Worm (Caenorhabditis elegans): ENCODE measurements around the gene Y57G11C.46.

Gene Y57G11C.46

ce11 chrIV:14797354-14797753 is 18.8 kb downstream of the Y57G11C.46 start, which contains the start of the genes Y57G11C.1147 and nuo-3 (continued):
- TF ChIP-seq egl-43 (GFP tag; IDR thresholded peaks at IDR 0.05), result no peak

ce11 chrIV:14795918-14796488 is 20.2 kb downstream of the Y57G11C.46 start, which contains the start of gene coq-3:
TSS of gene coq-3 (minus strand) at chrIV:14796324.
- TF ChIP-seq aha-1 (tag) (peak; percentile 85), lin-38 (GFP tag; IDR thresholded peaks at IDR 0.05) (peak; percentile 23; the same call in 1 of the 2 replicates), mdt-29 (GFP tag; IDR thresholded peaks at IDR 0.05) (no peak), T20F7.1 (GFP tag; optimal IDR thresholded peaks at IDR 0.05) (no peak), ama-1 (optimal IDR thresholded peaks at IDR 0.05) (peak; percentile 29), hlh-30 (tag; optimal IDR thresholded peaks at IDR 0.05; ENCODE audit: insufficient read depth) (no peak), dve-1 (tag; optimal IDR thresholded peaks at IDR 0.05; ENCODE audit: insufficient read depth) (peak; percentile 13), T26A8.4 (GFP tag; IDR thresholded peaks at IDR 0.05) (0 out of 2 replicates have a peak, but pooled peaks have one; percentile 22), zfp-3 (GFP tag; conservative IDR thresholded peaks at IDR 0.05) (0 out of 2 replicates have a peak, but pooled peaks have one; percentile 12), duxl-1 (tag; optimal IDR thresholded peaks at IDR 0.05; ENCODE audit: poor library complexity) (no peak), F37D6.2 (tag; optimal IDR thresholded peaks at IDR 0.05) (no peak), lsy-2 (tag; optimal IDR thresholded peaks at IDR 0.05) (peak in 1 of 2 experiments; percentile 12), mes-2 (tag; optimal IDR thresholded peaks at IDR 0.05; ENCODE audit: poor library complexity, severe bottlenecking) (peak; percentile 28), lim-7 (GFP tag; IDR thresholded peaks at IDR 0.05) (0 out of 2 replicates have a peak, but pooled peaks have one; percentile 25)

- TF ChIP-seq snpc-4 (tag; optimal IDR thresholded peaks at IDR 0.05) (no peak), mdt-29 (GFP tag; IDR thresholded peaks at IDR 0.05) (no peak), lin-38 (GFP tag; IDR thresholded peaks at IDR 0.05) (peak; percentile 40; the same call in 1 of the 2 replicates), mep-1 (tag; optimal IDR thresholded peaks at IDR 0.05) (peak; percentile 89), duxl-1 (tag; optimal IDR thresholded peaks at IDR 0.05; ENCODE audit: poor library complexity) (peak; percentile 18), hif-1 (tag; optimal IDR thresholded peaks at IDR 0.05) (peak in 1 of 2 experiments; percentile 7), spr-3 (GFP tag; optimal IDR thresholded peaks at IDR 0.05) (no peak), unc-62 (GFP tag; optimal IDR thresholded peaks at IDR 0.05 in 1 of 2) (peak in 1 of 2 experiments; percentile 69), unc-62 (tag; optimal IDR thresholded peaks at IDR 0.05) (no peak), dpl-1 (GFP tag; optimal IDR thresholded peaks at IDR 0.05) (peak; percentile 42), mes-2 (tag; optimal IDR thresholded peaks at IDR 0.05; ENCODE audit: poor library complexity, severe bottlenecking) (peak; percentile 74), nhr-6 (tag; optimal IDR thresholded peaks at IDR 0.05) (peak; percentile 57), set-16 (GFP tag; IDR thresholded peaks at IDR 0.05) (peak; percentile 46), ama-1 (optimal IDR thresholded peaks at IDR 0.05) (peak; percentile 71), ctbp-1 (GFP tag; IDR thresholded peaks at IDR 0.05) (0 out of 2 replicates have a peak, but pooled peaks have one; percentile 46), ZK337.2 (GFP tag; IDR thresholded peaks at IDR 0.05) (no peak), nhr-77 (tag; optimal IDR thresholded peaks at IDR 0.05) (peak; percentile 69), hlh-11 (tag; optimal IDR thresholded peaks at IDR 0.05) (peak; percentile 75), nhr-76 (tag; optimal IDR thresholded peaks at IDR 0.05) (no peak), F37D6.2 (tag; optimal IDR thresholded peaks at IDR 0.05) (peak; percentile 52), hlh-30 (tag; optimal IDR thresholded peaks at IDR 0.05; ENCODE audit: insufficient read depth) (peak; percentile 94), T20F7.1 (GFP tag; optimal IDR thresholded peaks at IDR 0.05) (peak; percentile 16), dve-1 (tag; optimal IDR thresholded peaks at IDR 0.05; ENCODE audit: insufficient read depth) (peak; percentile 59), dmd-9 (GFP tag; IDR thresholded peaks at IDR 0.05) (no peak), lin-15B (tag; optimal IDR thresholded peaks at IDR 0.05) (no peak), vab-7 (GFP tag; IDR thresholded peaks at IDR 0.05) (peak; percentile 33; the same call in 1 of the 2 replicates), aha-1 (tag) (peak; percentile 99), egl-43 (GFP tag; IDR thresholded peaks at IDR 0.05) (0 out of 2 replicates have a peak, but pooled peaks have one; percentile 15), nhr-48 (tag; optimal IDR thresholded peaks at IDR 0.05) (peak; percentile 20), ceh-20 (GFP tag; IDR thresholded peaks at IDR 0.05) (peak; percentile 36; the same call in 1 of the 2 replicates), pha-4 (GFP tag; IDR thresholded peaks at IDR 0.05) (peak; percentile 14; the same call in 1 of the 2 replicates), pha-4 (tag; optimal IDR thresholded peaks at IDR 0.05) (no peak), arid-1 (GFP tag; conservative IDR thresholded peaks at IDR 0.05) (0 out of 2 replicates have a peak, but pooled peaks have one; percentile 7), lsy-2 (tag; optimal IDR thresholded peaks at IDR 0.05) (peak; percentile 49 to 68), nhr-11 (tag; optimal IDR thresholded peaks at IDR 0.05) (peak; percentile 22), nhr-25 (tag; optimal IDR thresholded peaks at IDR 0.05; ENCODE audit: borderline replicate concordance, insufficient read depth) (peak; percentile 82), mdl-1 (tag; optimal IDR thresholded peaks at IDR 0.05) (peak; percentile 61 to 88)
These were observed 22.1 kb downstream of the Y57G11C.46 start for ce11 chrIV:14793900-14794624.
